Worm (Caenorhabditis elegans) whole organism, young adult: ENCODE results near the gene C36A4.10.
A peak's percentile ranks its signal among the peaks of the same experiment; 100 is the strongest.

Experiments used
- B0261.1 ChIP-seq: sonication (generic microtip); optimal IDR thresholded peaks from 2 replicates; lab custom pipeline; 2016; ENCODE audit warnings: mild to moderate bottlenecking, missing genetic modification characterization, moderate library complexity, missing compliant biosample characterization
- F22D6.2 ChIP-seq: sonication (generic microtip); optimal IDR thresholded peaks from 2 replicates; lab custom pipeline; 2016; ENCODE audit warnings: mild to moderate bottlenecking, missing genetic modification characterization, missing compliant biosample characterization
- F33H1.4 ChIP-seq: fragments of 200-800 bp; sonication (Bioruptor generic); IDR thresholded peaks from 2 replicates; pipeline ENCODE4 v1.3.6; 2022; ENCODE audit warnings: missing genetic modification reagents, missing genetic modification characterization, missing compliant biosample characterization
- F57A8.1 ChIP-seq: fragments of 200-800 bp; sonication (Bioruptor generic); optimal IDR thresholded peaks from 2 replicates; lab custom pipeline; 2018; ENCODE audit warnings: mild to moderate bottlenecking, missing genetic modification characterization, moderate library complexity, missing compliant biosample characterization
- F57C9.4 ChIP-seq: sonication (generic microtip); optimal IDR thresholded peaks from 2 replicates; lab custom pipeline; 2017; ENCODE audit warnings: mild to moderate bottlenecking, missing genetic modification characterization, missing compliant biosample characterization
- T26A5.8 ChIP-seq: sonication (generic microtip); optimal IDR thresholded peaks from 2 replicates; lab custom pipeline; 2016; ENCODE audit warnings: missing genetic modification characterization, missing compliant biosample characterization
- Y53G8AR.9 ChIP-seq: fragments of 200-800 bp; sonication (Bioruptor generic); conservative IDR thresholded peaks from 2 replicates; pipeline ENCODE4 v1.3.6; 2022; ENCODE audit warnings: missing genetic modification reagents, missing genetic modification characterization, missing compliant biosample characterization
- Y56A3A.18 ChIP-seq: fragments of 200-800 bp; sonication (Bioruptor generic); IDR thresholded peaks from 2 replicates; pipeline ENCODE4 v1.3.6; 2022; ENCODE audit warnings: missing genetic modification reagents, missing genetic modification characterization, missing compliant biosample characterization
- aptf-3 ChIP-seq: fragments of 200-800 bp; sonication (Bioruptor generic); IDR thresholded peaks from 2 replicates; pipeline ENCODE4 v1.3.6; 2022; ENCODE audit warnings: missing genetic modification characterization, missing compliant biosample characterization
- atf-7 ChIP-seq: sonication (generic microtip); optimal IDR thresholded peaks from 2 replicates; lab custom pipeline; 2017; ENCODE audit warnings: mild to moderate bottlenecking, missing genetic modification characterization, missing compliant biosample characterization
- athp-1 ChIP-seq: sonication (generic microtip); optimal IDR thresholded peaks from 2 replicates; lab custom pipeline; 2017; ENCODE audit warnings: mild to moderate bottlenecking, missing genetic modification characterization, missing compliant biosample characterization
- attf-5 ChIP-seq: fragments of 200-800 bp; sonication (Bioruptor generic); optimal IDR thresholded peaks from 2 replicates; lab custom pipeline; 2018; ENCODE audit warnings: mild to moderate bottlenecking, missing genetic modification characterization, missing compliant biosample characterization
- ccch-3 ChIP-seq: fragments of 200-800 bp; sonication (Bioruptor generic); optimal IDR thresholded peaks from 2 replicates; lab custom pipeline; 2018; ENCODE audit warnings: mild to moderate bottlenecking, missing genetic modification characterization, missing compliant biosample characterization
- cebp-2 ChIP-seq: fragments of 200-800 bp; sonication (Bioruptor generic); IDR thresholded peaks from 2 replicates; pipeline ENCODE4 v1.3.6; 2022; ENCODE audit warnings: missing genetic modification characterization, missing compliant biosample characterization
- ceh-100 ChIP-seq: fragments of 200-800 bp; sonication (Bioruptor generic); IDR thresholded peaks from 2 replicates; pipeline ENCODE4 v1.3.6; 2022; ENCODE audit warnings: missing genetic modification reagents, missing genetic modification characterization, missing compliant biosample characterization
- ceh-27 ChIP-seq: fragments of 200-800 bp; sonication (Bioruptor generic); optimal IDR thresholded peaks from 2 replicates; lab custom pipeline; 2018; ENCODE audit warnings: mild to moderate bottlenecking, missing genetic modification characterization, moderate library complexity, missing compliant biosample characterization
- ceh-40 ChIP-seq: fragments of 200-800 bp; sonication (Bioruptor generic); IDR thresholded peaks from 2 replicates; pipeline ENCODE4 v1.3.6; 2022; ENCODE audit warnings: missing genetic modification characterization, missing compliant biosample characterization
- die-1 ChIP-seq: sonication (generic microtip); optimal IDR thresholded peaks from 2 replicates; lab custom pipeline; 2016; ENCODE audit warnings: missing genotype, mild to moderate bottlenecking, missing genetic modification characterization, missing compliant biosample characterization
- dpff-1 ChIP-seq: sonication (generic microtip); optimal IDR thresholded peaks from 2 replicates; lab custom pipeline; 2017; ENCODE audit warnings: mild to moderate bottlenecking, missing genetic modification characterization, missing compliant biosample characterization
- dpl-1 ChIP-seq: fragments of 150-350 bp; optimal IDR thresholded peaks from 2 replicates; lab custom pipeline; 2014; ENCODE audit warnings: missing biosample characterization, missing genetic modification reagents, missing genetic modification characterization
- hlh-26 ChIP-seq: fragments of 200-800 bp; sonication (Bioruptor generic); conservative IDR thresholded peaks from 2 replicates; pipeline ENCODE4 v1.3.6; 2022; ENCODE audit warnings: missing genetic modification reagents, missing genetic modification characterization, missing compliant biosample characterization
- hmg-1.2 ChIP-seq: fragments of 200-800 bp; sonication (Bioruptor generic); IDR thresholded peaks from 2 replicates; pipeline ENCODE4 v1.3.6; 2022; ENCODE audit warnings: missing genetic modification reagents, missing genetic modification characterization, missing compliant biosample characterization
- hmg-20 ChIP-seq: fragments of 200-800 bp; sonication (Bioruptor generic); IDR thresholded peaks from 2 replicates; pipeline ENCODE4 v1.3.6; 2022; ENCODE audit warnings: missing genetic modification reagents, missing genetic modification characterization, missing compliant biosample characterization
- lag-1 ChIP-seq: fragments of 200-800 bp; sonication (Bioruptor generic); IDR thresholded peaks from 2 replicates; pipeline ENCODE4 v1.3.6; 2022; ENCODE audit warnings: missing genetic modification reagents, missing genetic modification characterization, missing compliant biosample characterization
- let-526 ChIP-seq: fragments of 200-800 bp; sonication (Bioruptor generic); IDR thresholded peaks from 2 replicates; pipeline ENCODE4 v1.3.6; 2022; ENCODE audit warnings: missing genetic modification reagents, missing genetic modification characterization, missing compliant biosample characterization
- lin-35 ChIP-seq, 3 experiments: fragments of 150-350 bp in 2 of 3; sonication (generic microtip) in 1 of 3; optimal IDR thresholded peaks; 2 replicates each; lab custom pipeline; 2014 to 2018; ENCODE audit warnings: missing biosample characterization in 3 of 3, missing genetic modification characterization in 3 of 3, missing genetic modification reagents in 3 of 3
- lsy-27 ChIP-seq: sonication (generic microtip); optimal IDR thresholded peaks from 2 replicates; lab custom pipeline; 2017; ENCODE audit warnings: missing genetic modification characterization, mild to moderate bottlenecking, missing compliant biosample characterization, antibody characterized with exemption, missing genotype, borderline replicate concordance; ENCODE audit not compliant: insufficient read depth
- madf-10 ChIP-seq: sonication (generic microtip); optimal IDR thresholded peaks from 2 replicates; lab custom pipeline; 2016; ENCODE audit warnings: mild to moderate bottlenecking, missing genetic modification characterization, missing compliant biosample characterization
- madf-6 ChIP-seq: fragments of 200-800 bp; sonication (Bioruptor generic); IDR thresholded peaks from 2 replicates; pipeline ENCODE4 v1.3.6; 2022; ENCODE audit warnings: missing genetic modification reagents, missing genetic modification characterization, missing compliant biosample characterization
- mel-28 ChIP-seq: sonication (generic microtip); optimal IDR thresholded peaks from 2 replicates; lab custom pipeline; 2016; ENCODE audit warnings: borderline replicate concordance, mild to moderate bottlenecking, missing genetic modification characterization, missing compliant biosample characterization
- mes-4 ChIP-seq: sonication (generic microtip); optimal IDR thresholded peaks from 2 replicates; lab custom pipeline; 2016; ENCODE audit warnings: missing genotype, missing genetic modification characterization, missing compliant biosample characterization
- nhr-80 ChIP-seq: sonication (generic microtip); optimal IDR thresholded peaks from 2 replicates; lab custom pipeline; 2016; ENCODE audit warnings: missing genetic modification characterization, missing compliant biosample characterization
- nhr-90 ChIP-seq: sonication (generic microtip); optimal IDR thresholded peaks from 2 replicates; lab custom pipeline; 2016; ENCODE audit warnings: missing genotype, mild to moderate bottlenecking, missing genetic modification characterization, missing compliant biosample characterization
- pha-4 ChIP-seq: fragments of 150-350 bp; sonication (generic microtip); optimal IDR thresholded peaks from 2 replicates; lab custom pipeline; 2014; ENCODE audit warnings: missing biosample characterization, missing genetic modification reagents, missing genetic modification characterization
- rec-8 ChIP-seq, 2 experiments: sonication (generic microtip); optimal IDR thresholded peaks; 2 replicates each; lab custom pipeline; 2016; ENCODE audit warnings: mild to moderate bottlenecking in 2 of 2, missing genetic modification characterization in 2 of 2, missing genetic modification reagents in 2 of 2, missing genotype in 2 of 2, missing biosample characterization in 1 of 2, missing compliant biosample characterization in 1 of 2, moderate library complexity in 1 of 2
- sea-2 ChIP-seq: fragments of 200-800 bp; sonication (Bioruptor generic); IDR thresholded peaks from 2 replicates; pipeline ENCODE4 v1.3.6; 2022; ENCODE audit warnings: missing genetic modification characterization, missing compliant biosample characterization
- snpc-1.1 ChIP-seq: sonication (generic microtip); optimal IDR thresholded peaks from 2 replicates; lab custom pipeline; 2017; ENCODE audit warnings: missing genetic modification characterization, mild to moderate bottlenecking, missing compliant biosample characterization, antibody characterized with exemption, moderate library complexity, missing genotype, missing genetic modification reagents; ENCODE audit not compliant: insufficient read depth
- snpc-1.3 ChIP-seq: sonication (generic microtip); optimal IDR thresholded peaks from 2 replicates; lab custom pipeline; 2017; ENCODE audit warnings: missing genetic modification characterization, mild to moderate bottlenecking, missing compliant biosample characterization, antibody characterized with exemption, moderate library complexity, missing genotype, missing genetic modification reagents; ENCODE audit not compliant: insufficient read depth
- snpc-3.4 ChIP-seq: sonication (generic microtip); optimal IDR thresholded peaks from 2 replicates; lab custom pipeline; 2017; ENCODE audit warnings: missing genetic modification characterization, mild to moderate bottlenecking, missing compliant biosample characterization, antibody characterized with exemption, moderate library complexity, missing genotype, missing genetic modification reagents
- snpc-4 ChIP-seq, 5 experiments: fragments of 150-350 bp in 1 of 5; sonication (generic microtip) in 4 of 5; optimal IDR thresholded peaks; 2 replicates each; lab custom pipeline; 2014 to 2018; ENCODE audit warnings: missing genetic modification characterization in 5 of 5, missing biosample characterization in 3 of 5, antibody characterized with exemption in 2 of 5, mild to moderate bottlenecking in 2 of 5, missing compliant biosample characterization in 2 of 5, missing genotype in 2 of 5, moderate library complexity in 2 of 5, missing genetic modification reagents in 1 of 5
- zfh-2 ChIP-seq: fragments of 200-800 bp; sonication (Bioruptor generic); conservative IDR thresholded peaks from 2 replicates; pipeline ENCODE4 v1.3.6; 2022; ENCODE audit warnings: missing genetic modification reagents, missing genetic modification characterization, missing compliant biosample characterization
- ztf-25 ChIP-seq: fragments of 200-800 bp; sonication (Bioruptor generic); IDR thresholded peaks from 2 replicates; pipeline ENCODE4 v1.3.6; 2022; ENCODE audit warnings: missing genetic modification reagents, missing genetic modification characterization, missing compliant biosample characterization

C36A4.10 gene

ce11 chrIII:3867937-3868929, 37.0 kb upstream of the C36A4.10 start (continued):
- TF ChIP-seq T26A5.8: no peak

ce11 chrIII:3867378-3867904, 36.2 kb upstream of the C36A4.10 start, which contains the start of gene rpl-3:
Gene rpl-3 (plus strand): TSS chrIII:3867854.
- TF ChIP-seq F57C9.4 (peak; percentile 99), nhr-80 (tag; lab: Kevin White, UChicago) (peak; percentile 100), F33H1.4 (GFP tag; lab: Robert Waterston, UW) (peak; percentile 99), dpl-1 (GFP tag; lab: Kevin White, UChicago) (peak; percentile 100), hlh-26 (GFP tag; lab: Robert Waterston, UW) (no peak), nhr-90 (tag; lab: Kevin White, UChicago) (peak; percentile 99), dpff-1 (tag; lab: Kevin White, UChicago) (peak; percentile 100), F22D6.2 (peak; percentile 97), atf-7 (peak; percentile 100), T26A5.8 (peak; percentile 99), attf-5 (peak; percentile 100), snpc-4 (GFP tag; optimal IDR thresholded peaks at IDR 0.05; lab: Kevin White, UChicago) (peak; percentile 95), snpc-4 (tag; optimal IDR thresholded peaks at IDR 0.05; lab: Kevin White, UChicago) (peak; percentile 94 to 96 (median 96)), lsy-27 (peak; percentile 54), hmg-1.2 (peak; percentile 98), snpc-3.4 (tag; lab: Kevin White, UChicago) (peak; percentile 99), mes-4 (tag; lab: Kevin White, UChicago) (peak; percentile 93), rec-8 (tag; optimal IDR thresholded peaks at IDR 0.05; lab: Kevin White, UChicago) (peak; percentile 95 to 99), die-1 (peak; percentile 98), zfh-2 (GFP tag; lab: Robert Waterston, UW) (peak; percentile 98), snpc-1.3 (peak; percentile 98), Y56A3A.18 (GFP tag; lab: Robert Waterston, UW) (peak; percentile 100), madf-10 (tag; lab: Kevin White, UChicago) (peak; percentile 98), ztf-25 (GFP tag; lab: Robert Waterston, UW) (peak; percentile 96), let-526 (peak; percentile 100), ceh-40 (GFP tag; lab: Robert Waterston, UW) (peak; percentile 96), ccch-3 (peak; percentile 99), F57A8.1 (GFP tag; lab: Kevin White, UChicago) (peak; percentile 89), lin-35 (GFP tag; optimal IDR thresholded peaks at IDR 0.05; lab: Kevin White, UChicago) (peak; percentile 99 to 100 (median 100)), snpc-1.1 (tag; lab: Kevin White, UChicago) (peak; percentile 90), ceh-27 (peak; percentile 100), athp-1 (tag; lab: Kevin White, UChicago) (peak; percentile 100), lag-1 (peak; percentile 97), sea-2 (GFP tag; lab: Robert Waterston, UW) (peak; percentile 98), B0261.1 (tag; lab: Kevin White, UChicago) (peak; percentile 56), cebp-2 (GFP tag; lab: Robert Waterston, UW) (peak; percentile 100), pha-4 (tag; lab: Kevin White, UChicago) (peak; percentile 100), hmg-20 (GFP tag; lab: Robert Waterston, UW) (peak; percentile 98), Y53G8AR.9 (GFP tag; lab: Robert Waterston, UW) (peak; percentile 100), madf-6 (peak; percentile 99), aptf-3 (GFP tag; lab: Robert Waterston, UW) (peak; percentile 96), ceh-100 (GFP tag; lab: Robert Waterston, UW) (peak; percentile 95), mel-28 (tag; lab: Kevin White, UChicago) (peak; percentile 93)
